Worm (Caenorhabditis elegans): Measurements from ENCODE around the gene C16C8.4.
A peak's percentile ranks its signal among the peaks of the same experiment; 100 is the strongest.
"Not testable (repeated sequence)": the region's sequence is repeated elsewhere in the genome, so short reads cannot be mapped to it uniquely, and the experiment has no call there.

Gene C16C8.4

DNA sequence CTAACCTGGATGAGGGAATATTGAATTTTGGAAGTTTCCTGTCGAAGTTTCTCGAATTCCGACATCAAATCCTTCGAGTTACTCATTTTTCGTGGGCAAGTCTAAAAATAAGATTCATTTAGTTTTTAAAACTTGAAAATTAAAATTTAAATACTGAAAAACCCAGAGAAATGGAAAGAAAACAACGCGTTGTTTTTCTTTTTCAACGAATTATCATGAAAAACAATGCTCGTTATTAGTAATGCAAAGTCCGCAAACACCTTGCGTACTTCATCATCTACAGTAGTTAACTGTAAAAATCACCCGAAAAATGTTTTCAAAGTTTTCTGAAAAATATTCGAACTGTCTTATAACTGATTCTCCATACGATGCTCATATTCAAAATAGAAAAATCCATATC, at the start of gene C16C8.4:
Gene C16C8.4 (minus strand): TSS at position 101 of the 400 bp plus-strand sequence.
- TF ChIP-seq ztf-1 (GFP tag; conservative IDR thresholded peaks at IDR 0.05), result no peak
- TF ChIP-seq lin-13 (GFP tag; optimal IDR thresholded peaks at IDR 0.05), result no peak
- no peak for TF ChIP-seq ceh-16 (tag; optimal IDR thresholded peaks at IDR 0.05)
- TF ChIP-seq ZK546.5 (tag; optimal IDR thresholded peaks at IDR 0.05), result no peak
- TF ChIP-seq ceh-82 (tag; optimal IDR thresholded peaks at IDR 0.05), result no peak

ce11 chrII:3490797-3491196, 46.6 kb upstream of the C16C8.4 start, which contains the start of gene fbxb-112:
Gene fbxb-112, plus strand, starts transcription at chrII:3491097.
- not testable (repeated sequence) for TF ChIP-seq nhr-25 (tag; optimal IDR thresholded peaks at IDR 0.05); unc-55 (GFP tag; optimal IDR thresholded peaks at IDR 0.05); mab-5 (tag; optimal IDR thresholded peaks at IDR 0.05)

DNA sequence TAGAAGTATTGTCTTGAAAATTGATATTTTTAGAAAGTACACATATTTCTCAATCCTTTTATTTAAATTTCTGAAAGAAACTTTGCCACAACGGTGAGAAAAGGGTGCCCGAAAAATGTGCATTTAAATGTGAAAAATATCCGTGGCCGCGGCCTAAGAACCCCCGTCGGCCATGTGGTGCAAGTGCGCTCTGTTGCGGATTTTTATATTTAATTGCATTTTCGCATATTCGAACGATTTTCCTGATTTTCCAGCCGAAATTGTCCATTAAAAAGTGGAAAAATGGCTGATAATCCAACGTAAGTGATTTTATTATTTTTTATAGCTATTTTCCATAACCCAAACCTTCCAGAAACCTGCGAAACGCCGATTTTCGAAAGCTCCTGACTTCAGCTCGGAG, 38.1 kb upstream of the C16C8.4 start, which contains the start of gene smu-2:
Gene smu-2 (plus strand): TSS at position 178 of the 400 bp plus-strand sequence.
- TF ChIP-seq elt-3 (tag; optimal IDR thresholded peaks at IDR 0.05) (no peak), C34F6.9 (tag; optimal IDR thresholded peaks at IDR 0.05) (peak; percentile 67), unc-55 (GFP tag; optimal IDR thresholded peaks at IDR 0.05) (peak; percentile 79), sma-3 (GFP tag; optimal IDR thresholded peaks at IDR 0.05) (peak; percentile 53), dmd-4 (tag; optimal IDR thresholded peaks at IDR 0.05) (no peak), lsy-2 (tag; optimal IDR thresholded peaks at IDR 0.05) (peak in 1 of 2 experiments; percentile 37), mab-5 (tag; optimal IDR thresholded peaks at IDR 0.05) (peak; percentile 27), nhr-21 (tag; optimal IDR thresholded peaks at IDR 0.05) (no peak), egl-27 (tag; optimal IDR thresholded peaks at IDR 0.05) (no peak), lin-13 (GFP tag; optimal IDR thresholded peaks at IDR 0.05) (peak; percentile 74), F13H6.1 (tag; optimal IDR thresholded peaks at IDR 0.05) (peak; percentile 41), elt-1 (tag; optimal IDR thresholded peaks at IDR 0.05) (no peak)

- no peak for TF ChIP-seq lin-39 (tag; optimal IDR thresholded peaks at IDR 0.05)
- no peak for TF ChIP-seq ama-1 (optimal IDR thresholded peaks at IDR 0.05)
- TF ChIP-seq elt-3 (tag; optimal IDR thresholded peaks at IDR 0.05), result no peak
- TF ChIP-seq C34F6.9 (tag; optimal IDR thresholded peaks at IDR 0.05), result no peak
- no peak for TF ChIP-seq lin-11 (tag; optimal IDR thresholded peaks at IDR 0.05)
- TF ChIP-seq unc-62 (GFP tag; optimal IDR thresholded peaks at IDR 0.05), result no peak
- no peak for TF ChIP-seq ceh-82 (tag; optimal IDR thresholded peaks at IDR 0.05)
- TF ChIP-seq Y55F3AM.14 (GFP tag; optimal IDR thresholded peaks at IDR 0.05), result no peak
- no peak for TF ChIP-seq unc-39 (tag; optimal IDR thresholded peaks at IDR 0.05)
- no peak for TF ChIP-seq nhr-77 (tag; optimal IDR thresholded peaks at IDR 0.05)
- no peak for TF ChIP-seq alr-1 (tag; optimal IDR thresholded peaks at IDR 0.05)
- no peak for TF ChIP-seq mdl-1 (tag; optimal IDR thresholded peaks at IDR 0.05)
- TF ChIP-seq R02D3.7 (tag; optimal IDR thresholded peaks at IDR 0.05), result no peak
- no peak for TF ChIP-seq ZK546.5 (tag; optimal IDR thresholded peaks at IDR 0.05)
- TF ChIP-seq mab-5 (tag; optimal IDR thresholded peaks at IDR 0.05), result no peak
- TF ChIP-seq elt-1 (tag; optimal IDR thresholded peaks at IDR 0.05), result no peak
- no peak for TF ChIP-seq mbf-1 (tag; optimal IDR thresholded peaks at IDR 0.05)
- TF ChIP-seq blmp-1 (tag; optimal IDR thresholded peaks at IDR 0.05; ENCODE audit: insufficient read depth), result no peak
- no peak for TF ChIP-seq nhr-11 (tag; optimal IDR thresholded peaks at IDR 0.05)
These were observed 37.4 kb upstream of the C16C8.4 start, which contains the start of gene Y49F6B.8 for ce11 chrII:3481584-3481983. Gene Y49F6B.8, minus strand, starts transcription at chrII:3481684.

DNA sequence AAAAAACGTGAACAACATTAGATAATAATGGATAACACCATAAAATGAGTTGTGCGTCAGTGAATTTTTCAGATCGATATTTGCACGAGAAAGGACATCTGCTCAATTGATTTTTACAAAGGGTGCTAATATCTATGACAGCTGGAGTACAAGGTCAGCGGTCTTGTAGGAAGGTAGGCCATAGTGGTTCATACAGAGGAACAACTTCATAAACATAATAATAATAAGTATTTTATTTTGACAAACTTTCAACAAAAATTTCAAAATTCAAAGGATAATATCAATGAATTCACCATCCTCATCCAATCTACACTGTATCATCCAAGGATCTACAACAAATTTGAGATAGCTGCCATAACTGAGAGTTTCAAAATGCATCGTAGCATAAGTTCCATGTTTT, 33.0 kb upstream of the C16C8.4 start, which contains the start of gene fbxb-104:
Gene fbxb-104 (minus strand): TSS at position 101 of the 400 bp plus-strand sequence.
- TF ChIP-seq mab-5 (tag; optimal IDR thresholded peaks at IDR 0.05), result no peak
- no peak for TF ChIP-seq nhr-77 (tag; optimal IDR thresholded peaks at IDR 0.05)
- no peak for TF ChIP-seq F13H6.1 (tag; optimal IDR thresholded peaks at IDR 0.05)
- TF ChIP-seq nhr-10 (tag; optimal IDR thresholded peaks at IDR 0.05), result no peak
- no peak for TF ChIP-seq nhr-12 (tag; optimal IDR thresholded peaks at IDR 0.05)
- TF ChIP-seq fos-1 (tag; optimal IDR thresholded peaks at IDR 0.05), result no peak
- TF ChIP-seq nhr-129 (tag; optimal IDR thresholded peaks at IDR 0.05), result no peak
- no peak for TF ChIP-seq ama-1 (optimal IDR thresholded peaks at IDR 0.05)
- TF ChIP-seq sma-9 (GFP tag; optimal IDR thresholded peaks at IDR 0.05), result no peak
- TF ChIP-seq sma-9 (tag; optimal IDR thresholded peaks at IDR 0.05), result no peak
- TF ChIP-seq elt-3 (tag; optimal IDR thresholded peaks at IDR 0.05), result no peak
- no peak for TF ChIP-seq snpc-4 (tag; optimal IDR thresholded peaks at IDR 0.05)
- TF ChIP-seq lin-13 (GFP tag; optimal IDR thresholded peaks at IDR 0.05), result no peak
